Worm (Caenorhabditis elegans): ENCODE data around the gene cup-15.

ce11 chrII:9325555-9325954 lies 27.2 kb upstream of the cup-15 start:
- TF ChIP-seq ztf-11 (tag; optimal IDR thresholded peaks at IDR 0.05) (no peak), nhr-12 (tag; optimal IDR thresholded peaks at IDR 0.05) (no peak), unc-62 (GFP tag; optimal IDR thresholded peaks at IDR 0.05) (no peak), aly-2 (tag; optimal IDR thresholded peaks at IDR 0.05) (no peak), ceh-82 (tag; optimal IDR thresholded peaks at IDR 0.05) (no peak), zag-1 (tag; optimal IDR thresholded peaks at IDR 0.05) (no peak), ama-1 (optimal IDR thresholded peaks at IDR 0.05) (no peak)
